Fruit fly (Drosophila melanogaster): Measurements from ENCODE around the gene Whamy.

Gene Whamy

dm6 chr3R:9793018-9793417 is 18.8 kb upstream of the Whamy start, which contains the start of gene CG8516 (continued):
- TF ChIP-seq Hmr (GFP tag; optimal IDR thresholded peaks at IDR 0.05) = no peak

- TF ChIP-seq CG9727 (GFP tag; optimal IDR thresholded peaks at IDR 0.05) = peak; percentile 42
- TF ChIP-seq Ssrp (tag; optimal IDR thresholded peaks at IDR 0.05) = peak; percentile 28
- 0 out of 2 replicates have a peak, but pooled peaks have one; percentile 18 for TF ChIP-seq bbx (GFP tag; IDR thresholded peaks at IDR 0.05; ENCODE audit: partially characterized antibody)
- TF ChIP-seq CG10462 (GFP tag; optimal IDR thresholded peaks at IDR 0.05) = no peak
- peak; percentile 51; the same call in 1 of the 2 replicates for TF ChIP-seq lmd (GFP tag; IDR thresholded peaks at IDR 0.05)
- no peak for TF ChIP-seq Opbp (GFP tag; IDR thresholded peaks at IDR 0.05; ENCODE audit: partially characterized antibody)
- peak; percentile 76 for TF ChIP-seq CoRest (tag; optimal IDR thresholded peaks at IDR 0.05)
- no peak for TF ChIP-seq sd (tag; optimal IDR thresholded peaks at IDR 0.05)
- no peak for TF ChIP-seq twi (tag; optimal IDR thresholded peaks at IDR 0.05)
- no peak for TF ChIP-seq CG4360 (GFP tag; IDR thresholded peaks at IDR 0.05)
- TF ChIP-seq tin (GFP tag; optimal IDR thresholded peaks at IDR 0.05) = peak; percentile 46
- no peak for TF ChIP-seq disco-r (GFP tag; optimal IDR thresholded peaks at IDR 0.05)
- TF ChIP-seq gsb-n (tag; optimal IDR thresholded peaks at IDR 0.05) = no peak
- TF ChIP-seq CG17829 (tag; optimal IDR thresholded peaks at IDR 0.05) = peak; percentile 54
- no peak for TF ChIP-seq bigmax (GFP tag; optimal IDR thresholded peaks at IDR 0.05)
- TF ChIP-seq CG14710 (tag; optimal IDR thresholded peaks at IDR 0.05) = peak; percentile 70
- peak; percentile 33 for TF ChIP-seq CG9437 (GFP tag; optimal IDR thresholded peaks at IDR 0.05)
- TF ChIP-seq CG3847 (GFP tag; IDR thresholded peaks at IDR 0.05) = peak; percentile 81
- peak; percentile 32 for TF ChIP-seq CG1603 (tag; optimal IDR thresholded peaks at IDR 0.05)
- TF ChIP-seq CG7786 (GFP tag; optimal IDR thresholded peaks at IDR 0.05) = peak; percentile 38
- peak; percentile 52 for TF ChIP-seq Dip3 (GFP tag; optimal IDR thresholded peaks at IDR 0.05)
- TF ChIP-seq hb (GFP tag; IDR thresholded peaks at IDR 0.05; ENCODE audit: partially characterized antibody) = no peak
- peak; percentile 65 for TF ChIP-seq stwl (tag; optimal IDR thresholded peaks at IDR 0.05)
- TF ChIP-seq CG12659 (GFP tag; optimal IDR thresholded peaks at IDR 0.05) = peak; percentile 68
- peak; percentile 85 for TF ChIP-seq Sin3A (optimal IDR thresholded peaks at IDR 0.05)
- no peak for TF ChIP-seq tna (GFP tag; IDR thresholded peaks at IDR 0.05; ENCODE audit: partially characterized antibody)
- no peak for TF ChIP-seq Side (GFP tag; optimal IDR thresholded peaks at IDR 0.05)
- TF ChIP-seq Gsc (GFP tag; IDR thresholded peaks at IDR 0.05) = no peak
- no peak for TF ChIP-seq bab2 (GFP tag; optimal IDR thresholded peaks at IDR 0.05)
- TF ChIP-seq gce (GFP tag; IDR thresholded peaks at IDR 0.05) = no peak
- peak; percentile 88 for TF ChIP-seq CG3995 (GFP tag; optimal IDR thresholded peaks at IDR 0.05)
- peak; percentile 13 for TF ChIP-seq Oli (tag; optimal IDR thresholded peaks at IDR 0.05)
- peak; percentile 79 for TF ChIP-seq CG2120 (GFP tag; optimal IDR thresholded peaks at IDR 0.05)
- no peak for TF ChIP-seq CG2199 (GFP tag; IDR thresholded peaks at IDR 0.05)
- TF ChIP-seq CG15696 (tag; optimal IDR thresholded peaks at IDR 0.05) = peak; percentile 48
- TF ChIP-seq pan (optimal IDR thresholded peaks at IDR 0.05) = no peak
- TF ChIP-seq pan (GFP tag; optimal IDR thresholded peaks at IDR 0.05 in 1 of 2, IDR thresholded peaks at IDR 0.05 in 1 of 2) = no peak
- no peak for TF ChIP-seq ftz-f1 (GFP tag; optimal IDR thresholded peaks at IDR 0.05)
- TF ChIP-seq PHDP (tag; optimal IDR thresholded peaks at IDR 0.05) = peak; percentile 48
- no peak for TF ChIP-seq ERR (GFP tag; optimal IDR thresholded peaks at IDR 0.05)
- TF ChIP-seq sima (GFP tag; optimal IDR thresholded peaks at IDR 0.05) = no peak
- TF ChIP-seq ac (GFP tag; optimal IDR thresholded peaks at IDR 0.05) = no peak
- TF ChIP-seq Sry-δ (GFP tag; optimal IDR thresholded peaks at IDR 0.05) = peak; percentile 39
- no peak for TF ChIP-seq amos (GFP tag; IDR thresholded peaks at IDR 0.05; ENCODE audit: partially characterized antibody)
- TF ChIP-seq H15 (GFP tag; IDR thresholded peaks at IDR 0.05) = no peak
- peak; percentile 37 for TF ChIP-seq Elba2 (GFP tag; optimal IDR thresholded peaks at IDR 0.05)
- TF ChIP-seq Mes4 (GFP tag; optimal IDR thresholded peaks at IDR 0.05) = no peak
- TF ChIP-seq CG9609 (GFP tag; optimal IDR thresholded peaks at IDR 0.05) = peak; percentile 16
Measured at dm6 chr3R:9791177-9791806, 17.1 kb upstream of the Whamy start, which contains the start of the genes CG12945 and CG8507. CG12945 (minus strand) TSS chr3R:9791221. CG8507 (plus strand) TSS chr3R:9791483.

All from whole organism, embryonic.